Fruit fly (Drosophila melanogaster) whole organism: ENCODE results near the gene Ets21C.

Source experiments
- CG8478 ChIP-seq: fragments of >200 bp; optimal IDR thresholded peaks from 2 replicates; lab custom pipeline; 2018; ENCODE audit warnings: inconsistent platforms
- Dll ChIP-seq: fragments of >200 bp; optimal IDR thresholded peaks from 2 replicates; lab custom pipeline; 2017
- pan ChIP-seq: fragments of >200 bp; optimal IDR thresholded peaks from 2 replicates; lab custom pipeline; 2017
- psq ChIP-seq: fragments of >200 bp; optimal IDR thresholded peaks from 2 replicates; lab custom pipeline; 2017
- usp ChIP-seq: fragments of >200 bp; optimal IDR thresholded peaks from 2 replicates; lab custom pipeline; 2017; ENCODE audit warnings: missing biosample characterization, missing genetic modification characterization, mixed read lengths

DNA sequence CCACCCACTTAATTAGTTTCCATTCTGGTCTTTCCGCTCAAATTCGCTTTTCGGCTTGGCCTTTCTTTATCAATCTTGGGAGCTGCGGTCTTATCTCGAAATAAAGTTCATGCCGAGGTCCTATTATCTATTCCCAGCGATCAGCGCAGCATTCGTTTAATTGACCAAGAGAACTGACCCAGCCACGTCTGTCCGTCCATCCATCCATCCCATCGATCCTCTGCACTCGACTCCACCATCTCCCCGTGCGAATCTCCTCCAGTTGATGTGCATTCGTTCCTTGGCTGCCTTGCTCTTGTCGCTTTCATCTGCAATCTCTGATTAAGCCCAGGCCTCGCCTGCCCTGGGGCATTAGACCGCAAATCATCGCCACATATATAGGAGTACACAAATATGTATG is 55.9 kb downstream of the Ets21C start:
- no peak for TF ChIP-seq Dll
- no peak for TF ChIP-seq psq (lab: Kevin White, UChicago)
- TF ChIP-seq pan (lab: Kevin White, UChicago): no peak
- TF ChIP-seq usp (GFP tag; lab: Kevin White, UChicago): no peak
- TF ChIP-seq CG8478 (lab: Kevin White, UChicago): no peak
